Fruit fly (Drosophila melanogaster): Measurements from ENCODE around the gene zfh1.

The zfh1 gene

dm6 chr3R:30747039-30747438 lies 18.7 kb upstream of the zfh1 start (continued):
- TF ChIP-seq CG10959 (GFP tag; IDR thresholded peaks at IDR 0.05) (peak; percentile 30; the same call in 1 of the 2 replicates), CG8924 (tag; optimal IDR thresholded peaks at IDR 0.05) (no peak), sima (GFP tag; optimal IDR thresholded peaks at IDR 0.05) (no peak), Asciz (GFP tag; optimal IDR thresholded peaks at IDR 0.05) (no peak), Drgx (GFP tag; IDR thresholded peaks at IDR 0.05) (0 out of 2 replicates have a peak, but pooled peaks have one; percentile 14), CG31224 (GFP tag; IDR thresholded peaks at IDR 0.05) (no peak), CG11695 (GFP tag; IDR thresholded peaks at IDR 0.05) (no peak), CG4360 (GFP tag; IDR thresholded peaks at IDR 0.05) (peak; percentile 23; the same call in 1 of the 2 replicates), CG6689 (GFP tag; IDR thresholded peaks at IDR 0.05) (peak; percentile 46; the same call in 1 of the 2 replicates), CG4404 (GFP tag; IDR thresholded peaks at IDR 0.05) (peak; percentile 49; the same call in 1 of the 2 replicates), ERR (GFP tag; optimal IDR thresholded peaks at IDR 0.05) (no peak), CG30431 (GFP tag; optimal IDR thresholded peaks at IDR 0.05) (no peak), prd (optimal IDR thresholded peaks at IDR 0.05) (no peak), prd (GFP tag; IDR thresholded peaks at IDR 0.05) (peak; percentile 58; the same call in 2 of the 3 replicates), CG10431 (GFP tag; optimal IDR thresholded peaks at IDR 0.05) (no peak), CG18262 (tag; optimal IDR thresholded peaks at IDR 0.05) (peak; percentile 4), zfh1 (GFP tag; IDR thresholded peaks at IDR 0.05) (0 out of 3 replicates have a peak, but pooled peaks have one; percentile 52), CG10147 (GFP tag; optimal IDR thresholded peaks at IDR 0.05) (no peak), CG7928 (GFP tag; optimal IDR thresholded peaks at IDR 0.05) (no peak), bsh (GFP tag; optimal IDR thresholded peaks at IDR 0.05) (peak in 1 of 2 experiments; percentile 13), ara (GFP tag; IDR thresholded peaks at IDR 0.05) (peak; percentile 64; the same call in 1 of the 2 replicates), Xrp1 (GFP tag; IDR thresholded peaks at IDR 0.05) (peak; percentile 56; the same call in 1 of the 2 replicates), CG10979 (tag; optimal IDR thresholded peaks at IDR 0.05) (peak; percentile 8), Hr78 (GFP tag; optimal IDR thresholded peaks at IDR 0.05) (no peak), seq (GFP tag; IDR thresholded peaks at IDR 0.05) (no peak), sug (tag; optimal IDR thresholded peaks at IDR 0.05) (no peak), HLH4C (GFP tag; IDR thresholded peaks at IDR 0.05; ENCODE audit: partially characterized antibody) (no peak), fd96Cb (tag; optimal IDR thresholded peaks at IDR 0.05) (no peak), CG1603 (tag; optimal IDR thresholded peaks at IDR 0.05) (peak; percentile 38), CG16779 (GFP tag; IDR thresholded peaks at IDR 0.05) (no peak), gfzf (GFP tag; optimal IDR thresholded peaks at IDR 0.05) (no peak), Rfx (GFP tag; IDR thresholded peaks at IDR 0.05) (no peak), CG2712 (tag; optimal IDR thresholded peaks at IDR 0.05) (peak; percentile 33), CG8388 (GFP tag; optimal IDR thresholded peaks at IDR 0.05) (no peak), CG17328 (GFP tag; IDR thresholded peaks at IDR 0.05) (0 out of 2 replicates have a peak, but pooled peaks have one; percentile 25), row (GFP tag; IDR thresholded peaks at IDR 0.05) (0 out of 3 replicates have a peak, but pooled peaks have one; percentile 12), Ptx1 (GFP tag; IDR thresholded peaks at IDR 0.05) (0 out of 2 replicates have a peak, but pooled peaks have one; percentile 20), Mad (GFP tag; optimal IDR thresholded peaks at IDR 0.05) (no peak), sob (GFP tag; IDR thresholded peaks at IDR 0.05) (no peak), ind (GFP tag; optimal IDR thresholded peaks at IDR 0.05) (no peak), pzg (GFP tag; optimal IDR thresholded peaks at IDR 0.05) (no peak), tin (GFP tag; optimal IDR thresholded peaks at IDR 0.05) (no peak), exex (tag; optimal IDR thresholded peaks at IDR 0.05) (no peak), CG12659 (GFP tag; optimal IDR thresholded peaks at IDR 0.05) (no peak), CG10209 (GFP tag; optimal IDR thresholded peaks at IDR 0.05) (no peak), Med (GFP tag) (no peak), CG13424 (tag; optimal IDR thresholded peaks at IDR 0.05) (no peak), GATAe (GFP tag; conservative IDR thresholded peaks at IDR 0.05) (no peak), sens (GFP tag) (peak; percentile 66)
